Fruit fly (Drosophila melanogaster): Measurements from ENCODE around the gene regucalcin.

DNA sequence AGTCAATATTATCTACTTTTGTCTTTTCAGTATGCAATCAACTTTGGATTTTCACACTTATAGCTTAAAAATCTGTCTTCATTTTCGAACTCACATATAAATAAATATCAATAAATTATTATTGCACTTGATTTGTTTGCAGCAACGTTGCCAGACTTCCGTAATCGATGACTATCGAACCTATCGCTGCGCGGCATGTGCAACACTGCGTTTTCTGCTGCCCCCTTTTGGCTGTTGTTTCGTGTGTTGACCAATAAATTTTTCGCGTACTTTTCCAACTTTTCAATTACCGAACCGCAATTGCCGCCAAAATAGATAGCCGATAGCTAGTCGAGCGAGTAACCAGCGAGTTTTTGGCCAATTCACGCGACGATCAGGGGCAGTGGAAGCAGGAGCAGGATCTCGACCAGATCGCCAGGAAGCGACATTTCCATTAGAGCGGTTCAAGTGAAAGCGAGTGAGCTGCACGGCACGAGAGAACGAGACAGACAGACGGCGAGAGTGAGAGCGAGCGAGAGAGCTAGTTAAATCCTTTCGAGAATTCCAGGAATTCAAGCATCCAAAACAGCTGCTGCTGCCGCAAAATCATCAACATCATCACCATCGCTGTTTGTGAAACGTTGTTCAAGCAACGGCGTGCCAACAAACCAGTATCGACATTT is 6.4 kb downstream of the regucalcin start, which contains the start of gene Lsm12a:
- no peak for TF ChIP-seq dsf (GFP tag; optimal IDR thresholded peaks at IDR 0.05; ENCODE audit: borderline replicate concordance)
- no peak for TF ChIP-seq brk (GFP tag; optimal IDR thresholded peaks at IDR 0.05)
- TF ChIP-seq OdsH (GFP tag; optimal IDR thresholded peaks at IDR 0.05) = no peak
- no peak for TF ChIP-seq Myc (optimal IDR thresholded peaks at IDR 0.05)
- no peak for TF ChIP-seq Jra (GFP tag; optimal IDR thresholded peaks at IDR 0.05)
- TF ChIP-seq sv (GFP tag; optimal IDR thresholded peaks at IDR 0.05) = no peak
